Worm (Caenorhabditis elegans): Measurements from ENCODE around the gene mec-2.

DNA sequence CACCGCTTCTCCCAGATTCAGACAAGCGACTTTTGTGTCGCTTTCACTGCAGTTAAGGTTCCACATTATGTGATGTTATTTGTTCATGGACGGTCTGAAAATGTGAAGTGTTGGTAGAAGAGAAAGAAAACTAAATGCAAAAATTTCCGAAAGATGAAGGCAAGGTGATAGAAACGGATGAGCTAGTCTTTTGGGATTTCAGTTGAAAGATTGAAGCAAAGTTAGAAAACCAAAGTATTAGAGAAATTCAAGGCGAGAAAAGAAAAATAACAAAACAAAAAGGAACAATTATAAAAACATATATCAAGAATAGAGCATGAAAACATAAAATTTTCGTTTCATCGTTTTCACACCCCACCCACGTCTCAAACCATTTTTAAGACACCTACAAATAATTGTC lies 43.6 kb downstream of the mec-2 start, which contains the start of gene octr-1:
- no peak for TF ChIP-seq rnt-1 (tag; optimal IDR thresholded peaks at IDR 0.05)
- TF ChIP-seq syd-9 (tag; optimal IDR thresholded peaks at IDR 0.05), result no peak
- TF ChIP-seq pag-3 (tag; optimal IDR thresholded peaks at IDR 0.05; ENCODE audit: borderline replicate concordance), result no peak
- TF ChIP-seq pha-4 (tag; optimal IDR thresholded peaks at IDR 0.05), result no peak
